Worm (Caenorhabditis elegans) whole organism, young adult: ENCODE data around the gene oig-4.

Experiments
- B0019.2 ChIP-seq: fragments of 200-800 bp; sonication (Bioruptor generic); conservative IDR thresholded peaks from 2 replicates; pipeline ENCODE4 v1.3.6; 2022; ENCODE audit warnings: missing genetic modification reagents, missing genetic modification characterization, missing compliant biosample characterization
- B0336.3 ChIP-seq: fragments of 200-800 bp; sonication (Bioruptor generic); IDR thresholded peaks from 2 replicates; pipeline ENCODE4 v1.3.6; 2022; ENCODE audit warnings: missing genetic modification characterization, missing compliant biosample characterization
- F49E8.2 ChIP-seq: sonication (generic microtip); optimal IDR thresholded peaks from 3 replicates; lab custom pipeline; 2017; ENCODE audit warnings: missing genetic modification characterization, mild to moderate bottlenecking, missing compliant biosample characterization, antibody characterized with exemption, moderate library complexity; ENCODE audit not compliant: insufficient read depth
- F57A8.1 ChIP-seq: fragments of 200-800 bp; sonication (Bioruptor generic); optimal IDR thresholded peaks from 2 replicates; lab custom pipeline; 2018; ENCODE audit warnings: mild to moderate bottlenecking, missing genetic modification characterization, moderate library complexity, missing compliant biosample characterization
- T07F8.4 ChIP-seq: sonication (generic microtip); optimal IDR thresholded peaks from 2 replicates; lab custom pipeline; 2016; ENCODE audit warnings: mild to moderate bottlenecking, missing genetic modification characterization, moderate library complexity, missing compliant biosample characterization
- Y95B8A.8 ChIP-seq: fragments of 200-800 bp; sonication (Bioruptor generic); IDR thresholded peaks from 2 replicates; pipeline ENCODE4 v1.3.6; 2022; ENCODE audit warnings: missing genetic modification reagents, missing genetic modification characterization, missing compliant biosample characterization
- attf-6 ChIP-seq: fragments of 200-800 bp; sonication (Bioruptor generic); IDR thresholded peaks from 2 replicates; pipeline ENCODE4 v1.3.6; 2022; ENCODE audit warnings: missing genetic modification reagents, missing genetic modification characterization, missing compliant biosample characterization
- ccch-3 ChIP-seq: fragments of 200-800 bp; sonication (Bioruptor generic); optimal IDR thresholded peaks from 2 replicates; lab custom pipeline; 2018; ENCODE audit warnings: mild to moderate bottlenecking, missing genetic modification characterization, missing compliant biosample characterization
- cebp-1 ChIP-seq, 2 experiments: fragments of 200-800 bp in 1 of 2; sonication (Bioruptor generic) in 1 of 2; sonication (generic microtip) in 1 of 2; IDR thresholded peaks in 1 of 2; optimal IDR thresholded peaks in 1 of 2; 2 replicates each; pipeline versions ENCODE4 v1.3.6 to Lab custom; 2017 to 2022; ENCODE audit warnings: missing compliant biosample characterization in 2 of 2, missing genetic modification characterization in 2 of 2, mild to moderate bottlenecking in 1 of 2, missing genetic modification reagents in 1 of 2, moderate library complexity in 1 of 2
- ceh-27 ChIP-seq: fragments of 200-800 bp; sonication (Bioruptor generic); optimal IDR thresholded peaks from 2 replicates; lab custom pipeline; 2018; ENCODE audit warnings: mild to moderate bottlenecking, missing genetic modification characterization, moderate library complexity, missing compliant biosample characterization
- egl-18 ChIP-seq: fragments of 200-800 bp; sonication (Bioruptor generic); IDR thresholded peaks from 2 replicates; pipeline ENCODE4 v1.3.6; 2022; ENCODE audit warnings: missing genetic modification reagents, missing genetic modification characterization, missing compliant biosample characterization
- gei-17 ChIP-seq: fragments of 200-800 bp; sonication (Bioruptor generic); optimal IDR thresholded peaks from 2 replicates; lab custom pipeline; 2018; ENCODE audit warnings: mild to moderate bottlenecking, missing genetic modification characterization, missing compliant biosample characterization
- hlh-12 ChIP-seq: sonication (generic microtip); optimal IDR thresholded peaks from 2 replicates; lab custom pipeline; 2016; ENCODE audit warnings: missing genetic modification characterization, missing compliant biosample characterization
- hmg-1.2 ChIP-seq: fragments of 200-800 bp; sonication (Bioruptor generic); IDR thresholded peaks from 2 replicates; pipeline ENCODE4 v1.3.6; 2022; ENCODE audit warnings: missing genetic modification reagents, missing genetic modification characterization, missing compliant biosample characterization
- let-607 ChIP-seq, 2 experiments: fragments of 200-800 bp in 1 of 2; sonication (Bioruptor generic) in 1 of 2; sonication (generic microtip) in 1 of 2; optimal IDR thresholded peaks; 2 replicates each; lab custom pipeline; 2016 to 2018; ENCODE audit warnings: mild to moderate bottlenecking in 2 of 2, missing compliant biosample characterization in 2 of 2, missing genetic modification characterization in 2 of 2, moderate library complexity in 2 of 2, missing genotype in 1 of 2
- lin-40 ChIP-seq: sonication (generic microtip); optimal IDR thresholded peaks from 2 replicates; lab custom pipeline; 2016; ENCODE audit warnings: missing genetic modification characterization, mild to moderate bottlenecking, missing compliant biosample characterization, missing genotype, missing genetic modification reagents
- madf-10 ChIP-seq: sonication (generic microtip); optimal IDR thresholded peaks from 2 replicates; lab custom pipeline; 2016; ENCODE audit warnings: mild to moderate bottlenecking, missing genetic modification characterization, missing compliant biosample characterization
- madf-3 ChIP-seq: fragments of 200-800 bp; sonication (Bioruptor generic); IDR thresholded peaks from 2 replicates; pipeline ENCODE4 v1.3.6; 2022; ENCODE audit warnings: missing genetic modification reagents, missing genetic modification characterization, missing compliant biosample characterization
- madf-6 ChIP-seq: fragments of 200-800 bp; sonication (Bioruptor generic); IDR thresholded peaks from 2 replicates; pipeline ENCODE4 v1.3.6; 2022; ENCODE audit warnings: missing genetic modification reagents, missing genetic modification characterization, missing compliant biosample characterization
- mes-4 ChIP-seq: sonication (generic microtip); optimal IDR thresholded peaks from 2 replicates; lab custom pipeline; 2016; ENCODE audit warnings: missing genotype, missing genetic modification characterization, missing compliant biosample characterization
- nfya-1 ChIP-seq: sonication (generic microtip); optimal IDR thresholded peaks from 2 replicates; lab custom pipeline; 2017; ENCODE audit warnings: antibody characterized with exemption, missing compliant biosample characterization, missing genetic modification characterization, borderline replicate concordance; ENCODE audit not compliant: insufficient read depth
- nfya-2 ChIP-seq: fragments of 200-800 bp; sonication (Bioruptor generic); IDR thresholded peaks from 2 replicates; pipeline ENCODE4 v1.3.6; 2022; ENCODE audit warnings: missing genetic modification reagents, missing genetic modification characterization, missing compliant biosample characterization
- nfyb-1 ChIP-seq: fragments of 200-800 bp; sonication (Bioruptor generic); IDR thresholded peaks from 2 replicates; pipeline ENCODE4 v1.3.6; 2022; ENCODE audit warnings: missing genetic modification reagents, missing genetic modification characterization, missing compliant biosample characterization
- nhr-120 ChIP-seq: fragments of 200-800 bp; sonication (Bioruptor generic); IDR thresholded peaks from 2 replicates; pipeline ENCODE4 v1.3.6; 2022; ENCODE audit warnings: missing genetic modification characterization, missing compliant biosample characterization
- rpc-1 ChIP-seq, 2 experiments: fragments of 150-350 bp in 1 of 2; sonication (generic microtip) in 1 of 2; optimal IDR thresholded peaks; 2 replicates each; lab custom pipeline; 2014 to 2018; ENCODE audit warnings: missing biosample characterization in 1 of 2, missing genetic modification characterization in 1 of 2, missing genetic modification reagents in 1 of 2, missing genotype in 1 of 2
- snpc-1.1 ChIP-seq: sonication (generic microtip); optimal IDR thresholded peaks from 2 replicates; lab custom pipeline; 2017; ENCODE audit warnings: missing genetic modification characterization, mild to moderate bottlenecking, missing compliant biosample characterization, antibody characterized with exemption, moderate library complexity, missing genotype, missing genetic modification reagents; ENCODE audit not compliant: insufficient read depth
- snpc-4 ChIP-seq, 5 experiments: fragments of 150-350 bp in 1 of 5; sonication (generic microtip) in 4 of 5; optimal IDR thresholded peaks; 2 replicates each; lab custom pipeline; 2014 to 2018; ENCODE audit warnings: missing genetic modification characterization in 5 of 5, missing biosample characterization in 3 of 5, antibody characterized with exemption in 2 of 5, mild to moderate bottlenecking in 2 of 5, missing compliant biosample characterization in 2 of 5, missing genotype in 2 of 5, moderate library complexity in 2 of 5, missing genetic modification reagents in 1 of 5
- sptf-2 ChIP-seq: fragments of 200-800 bp; sonication (Bioruptor generic); optimal IDR thresholded peaks from 2 replicates; lab custom pipeline; 2018; ENCODE audit warnings: mild to moderate bottlenecking, missing genetic modification characterization, missing compliant biosample characterization
- unc-62 ChIP-seq: fragments of 150-350 bp; optimal IDR thresholded peaks from 2 replicates; lab custom pipeline; 2014; ENCODE audit warnings: missing biosample characterization, missing genetic modification reagents, missing genetic modification characterization
- zim-3 ChIP-seq: sonication (generic microtip); optimal IDR thresholded peaks from 2 replicates; lab custom pipeline; 2017; ENCODE audit warnings: mild to moderate bottlenecking, missing genetic modification characterization, moderate library complexity, missing compliant biosample characterization
- ztf-18 ChIP-seq: sonication (generic microtip); optimal IDR thresholded peaks from 2 replicates; lab custom pipeline; 2016; ENCODE audit warnings: missing genotype, mild to moderate bottlenecking, missing genetic modification characterization, missing compliant biosample characterization
- ztf-26 ChIP-seq: sonication (generic microtip); optimal IDR thresholded peaks from 2 replicates; lab custom pipeline; 2017; ENCODE audit warnings: missing genetic modification characterization, missing compliant biosample characterization
- ztf-6 ChIP-seq: fragments of 200-800 bp; sonication (Bioruptor generic); IDR thresholded peaks from 2 replicates; pipeline ENCODE4 v1.3.6; 2022; ENCODE audit warnings: missing genetic modification reagents, missing genetic modification characterization, missing compliant biosample characterization

oig-4 gene

DNA sequence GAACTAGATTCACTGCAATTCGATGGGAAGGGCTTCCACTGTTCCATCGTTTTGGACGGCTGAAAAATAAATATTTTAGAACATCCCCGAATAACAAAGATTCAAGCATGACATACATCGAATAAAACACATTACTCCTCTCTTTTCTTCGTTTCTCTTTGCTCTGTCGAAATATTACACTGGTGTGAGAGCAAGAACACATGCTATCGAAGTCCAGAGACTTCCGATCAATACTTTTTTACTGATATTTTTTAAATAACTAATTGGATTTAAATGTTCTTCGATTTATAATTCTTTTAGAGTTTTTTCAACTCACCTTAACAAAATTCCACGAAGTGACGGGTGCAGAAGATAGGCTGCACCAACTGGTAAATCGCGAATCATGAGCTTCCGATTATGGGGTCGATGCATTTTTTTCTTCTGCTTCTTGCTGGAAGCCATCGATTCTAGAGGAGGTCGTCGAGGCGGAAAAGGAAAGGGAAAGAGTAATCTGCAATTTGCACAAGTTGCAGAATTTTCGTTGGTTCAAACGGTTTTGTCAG lies at the start of gene oig-4, which contains the start of gene R07G3.7:
TSS of gene oig-4 (plus strand) at position 301 of the 542 bp plus-strand sequence.
TSS of gene R07G3.7 (minus strand) at position 492 of the 542 bp plus-strand sequence.
- TF ChIP-seq nfyb-1 (GFP tag; lab: Robert Waterston, UW) (no peak), ceh-27 (no peak), hmg-1.2 (GFP tag; lab: Robert Waterston, UW) (no peak), lin-40 (tag; lab: Kevin White, UChicago) (no peak), ztf-26 (no peak), B0019.2 (GFP tag; lab: Robert Waterston, UW) (no peak), ztf-18 (no peak), Y95B8A.8 (GFP tag; lab: Robert Waterston, UW) (no peak), nfya-2 (GFP tag; lab: Robert Waterston, UW) (no peak), let-607 (tag; optimal IDR thresholded peaks at IDR 0.05; lab: Kevin White, UChicago) (no peak), madf-10 (no peak), gei-17 (GFP tag; lab: Kevin White, UChicago) (no peak), snpc-4 (GFP tag; optimal IDR thresholded peaks at IDR 0.05; lab: Kevin White, UChicago) (no peak), snpc-4 (tag; optimal IDR thresholded peaks at IDR 0.05; lab: Kevin White, UChicago) (no peak)

DNA sequence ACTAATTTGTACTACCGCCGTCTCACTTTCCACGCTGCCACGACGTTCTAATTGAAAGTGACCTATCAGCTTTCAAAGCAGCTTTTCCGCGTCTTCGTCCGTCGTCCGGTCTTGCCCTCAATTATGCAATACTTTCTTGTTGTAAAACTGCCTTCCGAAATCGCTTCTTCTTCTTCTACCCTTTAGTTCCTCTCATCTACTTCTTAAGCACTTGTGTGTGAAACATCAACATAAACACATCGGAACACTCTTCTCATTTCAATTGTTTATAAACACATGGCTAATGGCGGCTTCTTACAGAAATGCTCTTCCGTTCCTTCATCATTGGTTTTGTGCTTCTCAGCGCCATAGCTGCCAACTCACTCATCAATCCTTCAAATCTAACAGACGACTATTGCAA lies 43.0 kb upstream of the oig-4 start, which contains the start of gene F35D2.3:
TSS of gene F35D2.3 (plus strand) at position 301 of the 400 bp plus-strand sequence.
- no peak for TF ChIP-seq madf-6 (GFP tag; lab: Robert Waterston, UW)
- no peak for TF ChIP-seq snpc-1.1 (tag; lab: Kevin White, UChicago)
- TF ChIP-seq nfya-1 (tag; lab: Kevin White, UChicago), result no peak
- TF ChIP-seq madf-3 (GFP tag; lab: Robert Waterston, UW), result no peak
- TF ChIP-seq lin-40 (tag; lab: Kevin White, UChicago), result no peak

ce11 chrII:7570820-7571219 lies 42.5 kb upstream of the oig-4 start:
- TF ChIP-seq nhr-120 (no peak), F49E8.2 (tag; lab: Kevin White, UChicago) (no peak), egl-18 (no peak), rpc-1 (optimal IDR thresholded peaks at IDR 0.05; lab: Kevin White, UChicago) (no peak), rpc-1 (tag; optimal IDR thresholded peaks at IDR 0.05; lab: Kevin White, UChicago) (no peak), mes-4 (no peak), let-607 (tag; optimal IDR thresholded peaks at IDR 0.05; lab: Kevin White, UChicago) (no peak), cebp-1 (GFP tag; IDR thresholded peaks at IDR 0.05; lab: Robert Waterston, UW) (no peak), cebp-1 (tag; optimal IDR thresholded peaks at IDR 0.05; lab: Kevin White, UChicago) (no peak), ztf-6 (GFP tag; lab: Robert Waterston, UW) (no peak)

- TF ChIP-seq attf-6 (GFP tag; lab: Robert Waterston, UW), result no peak
- no peak for TF ChIP-seq hlh-12 (tag; lab: Kevin White, UChicago)
- TF ChIP-seq T07F8.4 (tag; lab: Kevin White, UChicago), result no peak
- TF ChIP-seq F57A8.1 (GFP tag; lab: Kevin White, UChicago), result no peak
- TF ChIP-seq sptf-2 (GFP tag; lab: Kevin White, UChicago), result no peak
- no peak for TF ChIP-seq ccch-3 (GFP tag; lab: Kevin White, UChicago)
- TF ChIP-seq zim-3 (tag; lab: Kevin White, UChicago), result no peak
- no peak for TF ChIP-seq F49E8.2 (tag; lab: Kevin White, UChicago)
- TF ChIP-seq B0336.3, result no peak
- TF ChIP-seq lin-40 (tag; lab: Kevin White, UChicago), result no peak
- no peak for TF ChIP-seq unc-62 (GFP tag; lab: Kevin White, UChicago)
Observed at ce11 chrII:7574143-7574542, 39.2 kb upstream of the oig-4 start, which contains the start of gene F35D2.2. F35D2.2 (plus strand) TSS chrII:7574443.
